Fruit fly (Drosophila melanogaster): Measurements from ENCODE around the gene CG43897.

DNA sequence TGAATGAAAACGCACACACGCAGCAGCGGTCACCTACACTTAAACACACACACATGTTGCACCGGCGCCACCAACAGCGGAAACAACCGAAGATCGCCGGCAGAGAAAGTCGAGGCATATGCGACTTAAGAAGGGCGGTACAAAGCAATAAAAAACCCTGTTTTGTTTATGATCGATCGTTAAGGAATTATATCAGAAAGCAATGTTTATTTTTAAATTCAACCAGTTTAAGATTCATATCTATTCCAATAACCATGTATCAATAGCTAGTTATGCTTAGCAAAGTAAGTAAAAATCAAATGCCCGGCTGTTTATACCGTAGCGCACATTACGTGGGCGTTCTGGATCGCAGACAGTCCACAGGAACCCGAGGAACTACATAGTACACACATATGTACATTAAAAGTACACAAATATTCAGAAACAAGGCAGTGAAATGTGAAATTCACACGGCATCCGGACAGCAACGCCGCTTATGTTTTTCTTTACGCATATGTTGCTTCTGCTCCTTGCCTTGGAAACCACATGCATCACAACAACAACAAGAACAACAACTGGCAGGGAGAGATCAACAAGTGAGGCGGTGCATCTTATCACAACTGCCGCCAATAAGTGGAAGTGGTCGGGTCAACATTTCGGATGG, 42.3 kb downstream of the CG43897 start:
- TF ChIP-seq h (GFP tag; optimal IDR thresholded peaks at IDR 0.05) (peak; percentile 98), usp (GFP tag; optimal IDR thresholded peaks at IDR 0.05) (no peak), Myc (optimal IDR thresholded peaks at IDR 0.05) (no peak), dl (GFP tag; optimal IDR thresholded peaks at IDR 0.05; ENCODE audit: insufficient read depth in 1 of 2, partially characterized antibody in 2 of 2) (no peak), CrebA (GFP tag; optimal IDR thresholded peaks at IDR 0.05; ENCODE audit: borderline replicate concordance) (no peak), GATAd (GFP tag; optimal IDR thresholded peaks at IDR 0.05) (no peak), psq (GFP tag; optimal IDR thresholded peaks at IDR 0.05) (peak; percentile 84), HLH106 (tag; optimal IDR thresholded peaks at IDR 0.05) (peak; percentile 94), lola (GFP tag; optimal IDR thresholded peaks at IDR 0.05) (no peak), Abd-B (GFP tag; optimal IDR thresholded peaks at IDR 0.05) (no peak), Hr78 (GFP tag; optimal IDR thresholded peaks at IDR 0.05) (no peak), Dfd (GFP tag; optimal IDR thresholded peaks at IDR 0.05) (no peak), CG32264 (GFP tag; optimal IDR thresholded peaks at IDR 0.05) (peak; percentile 94), Vsx2 (GFP tag; optimal IDR thresholded peaks at IDR 0.05; ENCODE audit: partially characterized antibody) (no peak)
